Worm (Caenorhabditis elegans) whole organism, L1 larva: ENCODE data around the gene C16C10.13.

Experiments
- F16B12.6 ChIP-seq: fragments of 150-350 bp; optimal IDR thresholded peaks from 2 replicates; lab custom pipeline; 2014; ENCODE audit warnings: missing biosample characterization, missing genetic modification characterization
- ama-1 ChIP-seq: fragments of 150-350 bp; optimal IDR thresholded peaks from 2 replicates; lab custom pipeline; 2014
- egl-13 ChIP-seq: sonication (generic microtip); optimal IDR thresholded peaks from 2 replicates; lab custom pipeline; 2016; ENCODE audit warnings: missing genotype, missing genetic modification reagents, missing genetic modification characterization, missing compliant biosample characterization
- lin-35 ChIP-seq, 2 experiments: fragments of 150-350 bp; optimal IDR thresholded peaks; 2 replicates each; lab custom pipeline; 2014; ENCODE audit warnings: missing biosample characterization in 2 of 2, missing genetic modification characterization in 2 of 2, missing genetic modification reagents in 2 of 2
- lsy-2 ChIP-seq, 2 experiments: fragments of 150-350 bp; optimal IDR thresholded peaks; 2 replicates each; lab custom pipeline; 2014; ENCODE audit warnings: missing biosample characterization in 2 of 2, missing genetic modification characterization in 2 of 2
- nhr-12 ChIP-seq: sonication (generic microtip); optimal IDR thresholded peaks from 2 replicates; lab custom pipeline; 2017; ENCODE audit warnings: missing biosample characterization, missing genetic modification characterization
- nhr-237 ChIP-seq: fragments of 150-350 bp; optimal IDR thresholded peaks from 2 replicates; lab custom pipeline; 2014; ENCODE audit warnings: missing biosample characterization, missing genetic modification characterization
- nhr-71 ChIP-seq: sonication (generic microtip); optimal IDR thresholded peaks from 2 replicates; lab custom pipeline; 2016; ENCODE audit warnings: mild to moderate bottlenecking, missing genetic modification characterization, moderate library complexity, missing compliant biosample characterization
- nhr-77 ChIP-seq: fragments of 150-350 bp; optimal IDR thresholded peaks from 2 replicates; lab custom pipeline; 2014; ENCODE audit warnings: missing biosample characterization, missing genetic modification characterization
- snpc-4 ChIP-seq: fragments of 150-350 bp; optimal IDR thresholded peaks from 2 replicates; lab custom pipeline; 2014; ENCODE audit warnings: missing biosample characterization, missing genetic modification characterization

DNA sequence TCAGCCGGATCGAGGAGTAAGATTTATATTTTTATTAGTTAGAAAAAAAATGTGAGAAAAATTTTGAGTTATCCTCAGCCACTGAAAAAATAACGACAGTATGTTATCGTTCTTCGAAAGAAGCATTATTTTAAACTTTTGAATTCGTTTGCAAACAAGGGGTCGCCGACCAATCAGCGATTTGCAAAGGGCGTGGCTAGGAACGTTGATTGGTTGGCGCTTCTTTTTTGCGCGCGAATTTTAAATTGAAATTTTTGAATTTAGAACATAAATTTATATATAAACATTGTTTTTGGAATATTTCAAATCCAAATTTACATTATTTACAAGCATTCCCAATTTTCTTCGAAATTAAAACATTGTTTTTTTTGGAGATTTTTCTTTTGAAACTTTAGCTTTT lies 33.1 kb upstream of the C16C10.13 start:
- TF ChIP-seq F16B12.6 = no peak
- no peak for TF ChIP-seq snpc-4 (tag; lab: Kevin White, UChicago)
- no peak for TF ChIP-seq lin-35 (GFP tag; optimal IDR thresholded peaks at IDR 0.05; lab: Kevin White, UChicago)
- TF ChIP-seq nhr-237 (tag; lab: Kevin White, UChicago) = no peak
- no peak for TF ChIP-seq egl-13 (tag; lab: Kevin White, UChicago)
- no peak for TF ChIP-seq nhr-71 (tag; lab: Kevin White, UChicago)
- no peak for TF ChIP-seq nhr-12 (tag; lab: Kevin White, UChicago)
- TF ChIP-seq nhr-77 (tag; lab: Kevin White, UChicago) = no peak
- TF ChIP-seq lsy-2 (tag; optimal IDR thresholded peaks at IDR 0.05; lab: Kevin White, UChicago) = no peak
- TF ChIP-seq ama-1 (lab: Kevin White, UChicago) = no peak
